Fruit fly (Drosophila melanogaster): ENCODE results near the gene GlcAT-I.

dm6 chrX:4089012-4089649, 41.9 kb upstream of the GlcAT-I start:
- TF ChIP-seq pan (optimal IDR thresholded peaks at IDR 0.05) (no peak), usp (GFP tag; optimal IDR thresholded peaks at IDR 0.05) (no peak), psq (optimal IDR thresholded peaks at IDR 0.05) (no peak), CG8478 (optimal IDR thresholded peaks at IDR 0.05) (no peak)
